Fruit fly (Drosophila melanogaster): Measurements from ENCODE around the gene CG14411.

The CG14411 gene

DNA sequence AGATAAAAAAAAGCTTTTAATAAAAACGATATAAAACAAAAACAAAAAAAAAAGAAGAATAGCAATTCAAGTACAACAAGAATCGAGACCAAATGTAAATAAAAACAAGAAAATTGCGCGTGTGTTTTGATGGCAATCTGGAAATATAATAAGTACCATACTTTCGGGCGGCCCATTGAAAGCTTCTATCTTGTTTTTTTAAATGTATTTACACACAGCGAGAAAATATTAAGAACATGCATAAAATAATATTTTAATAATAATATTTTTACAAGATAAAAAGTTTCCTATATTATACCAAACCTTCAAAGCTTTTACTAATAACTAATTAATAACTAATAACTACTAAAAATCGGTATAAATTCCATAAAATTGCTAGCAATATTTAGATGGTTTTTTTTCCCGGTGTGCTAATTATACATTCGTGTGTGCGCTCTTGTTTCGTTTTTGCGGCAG is 8.0 kb downstream of the CG14411 start (continued):
- no peak for TF ChIP-seq sc (optimal IDR thresholded peaks at IDR 0.05)
- no peak for TF ChIP-seq sc (GFP tag; optimal IDR thresholded peaks at IDR 0.05)
- TF ChIP-seq CG18599 (GFP tag; optimal IDR thresholded peaks at IDR 0.05), result peak; percentile 41
- no peak for TF ChIP-seq CG4854 (GFP tag; optimal IDR thresholded peaks at IDR 0.05)
- peak; percentile 72 for TF ChIP-seq CG15269 (tag; optimal IDR thresholded peaks at IDR 0.05)
- no peak for TF ChIP-seq CG17612 (GFP tag; IDR thresholded peaks at IDR 0.05)
- TF ChIP-seq Deaf1 (tag; optimal IDR thresholded peaks at IDR 0.05), result peak; percentile 49
- peak; percentile 23; the same call in 1 of the 2 replicates for TF ChIP-seq CG32772 (GFP tag; IDR thresholded peaks at IDR 0.05)
- TF ChIP-seq p53 (GFP tag; optimal IDR thresholded peaks at IDR 0.05), result no peak
- peak; percentile 10 for TF ChIP-seq dmrt11E (tag; optimal IDR thresholded peaks at IDR 0.05)
- no peak for TF ChIP-seq scrt (GFP tag; optimal IDR thresholded peaks at IDR 0.05)
- TF ChIP-seq CG10959 (GFP tag; IDR thresholded peaks at IDR 0.05), result no peak
- TF ChIP-seq CG13424 (tag; optimal IDR thresholded peaks at IDR 0.05), result peak; percentile 46
- no peak for TF ChIP-seq Dek (tag; optimal IDR thresholded peaks at IDR 0.05)
- no peak for TF ChIP-seq tll (GFP tag; optimal IDR thresholded peaks at IDR 0.05)
- TF ChIP-seq gce (GFP tag; IDR thresholded peaks at IDR 0.05), result no peak
- TF ChIP-seq salm (tag; optimal IDR thresholded peaks at IDR 0.05), result no peak
- TF ChIP-seq row (GFP tag; IDR thresholded peaks at IDR 0.05), result peak; percentile 58
- TF ChIP-seq Sox102F (GFP tag; optimal IDR thresholded peaks at IDR 0.05), result peak; percentile 63
- no peak for TF ChIP-seq ssp (GFP tag; IDR thresholded peaks at IDR 0.05)
- no peak for TF ChIP-seq ttk (GFP tag; IDR thresholded peaks at IDR 0.05)
- no peak for TF ChIP-seq CG4328 (GFP tag; optimal IDR thresholded peaks at IDR 0.05)
- TF ChIP-seq Sin3A (optimal IDR thresholded peaks at IDR 0.05), result no peak
- peak; percentile 42 for TF ChIP-seq esg (GFP tag; conservative IDR thresholded peaks at IDR 0.05)
- TF ChIP-seq ken (GFP tag; IDR thresholded peaks at IDR 0.05), result no peak
- no peak for TF ChIP-seq CG31224 (GFP tag; IDR thresholded peaks at IDR 0.05)
- no peak for TF ChIP-seq CG11560 (tag; IDR thresholded peaks at IDR 0.05)
- no peak for TF ChIP-seq kay (GFP tag; optimal IDR thresholded peaks at IDR 0.05)
- no peak for TF ChIP-seq inv (GFP tag; IDR thresholded peaks at IDR 0.05; ENCODE audit: partially characterized antibody)
- TF ChIP-seq ewg (GFP tag; optimal IDR thresholded peaks at IDR 0.05), result no peak
- TF ChIP-seq CG12659 (GFP tag; optimal IDR thresholded peaks at IDR 0.05), result peak; percentile 34
- TF ChIP-seq stc (GFP tag; IDR thresholded peaks at IDR 0.05), result no peak
- TF ChIP-seq CG7745 (tag; optimal IDR thresholded peaks at IDR 0.05), result no peak
- TF ChIP-seq Gug (GFP tag; IDR thresholded peaks at IDR 0.05), result no peak
- TF ChIP-seq sug (tag; optimal IDR thresholded peaks at IDR 0.05), result no peak
- TF ChIP-seq CG16863 (GFP tag; optimal IDR thresholded peaks at IDR 0.05), result no peak
- TF ChIP-seq CG14667 (GFP tag; IDR thresholded peaks at IDR 0.05), result no peak
- TF ChIP-seq NFAT (GFP tag; IDR thresholded peaks at IDR 0.05), result no peak
- no peak for TF ChIP-seq fru (optimal IDR thresholded peaks at IDR 0.05)
- TF ChIP-seq CG15479 (GFP tag; optimal IDR thresholded peaks at IDR 0.05), result no peak
- no peak for TF ChIP-seq yki (optimal IDR thresholded peaks at IDR 0.05)
- peak; percentile 59 for TF ChIP-seq CG2712 (tag; optimal IDR thresholded peaks at IDR 0.05)
- no peak for TF ChIP-seq prd (optimal IDR thresholded peaks at IDR 0.05)
- TF ChIP-seq prd (GFP tag; IDR thresholded peaks at IDR 0.05), result no peak
- peak; percentile 56; the same call in 2 of the 3 replicates for TF ChIP-seq tgo (GFP tag; IDR thresholded peaks at IDR 0.05)
- peak; percentile 22 for TF ChIP-seq CG18619 (GFP tag; optimal IDR thresholded peaks at IDR 0.05)
- TF ChIP-seq Bteb2 (GFP tag; optimal IDR thresholded peaks at IDR 0.05), result no peak
- no peak for TF ChIP-seq cad (GFP tag; optimal IDR thresholded peaks at IDR 0.05)
- no peak for TF ChIP-seq CG7928 (GFP tag; optimal IDR thresholded peaks at IDR 0.05)
- no peak for TF ChIP-seq CG11247 (GFP tag; IDR thresholded peaks at IDR 0.05)
- no peak for TF ChIP-seq Opbp (GFP tag; IDR thresholded peaks at IDR 0.05; ENCODE audit: partially characterized antibody)
- no peak for TF ChIP-seq gt (GFP tag; IDR thresholded peaks at IDR 0.05)
- TF ChIP-seq nerfin-2 (GFP tag; IDR thresholded peaks at IDR 0.05; ENCODE audit: partially characterized antibody), result no peak
